Worm (Caenorhabditis elegans): ENCODE results near the gene C54D10.4.

- no peak for TF ChIP-seq hmg-4 (GFP tag; optimal IDR thresholded peaks at IDR 0.05)
- no peak for TF ChIP-seq tra-4 (tag; optimal IDR thresholded peaks at IDR 0.05)
- TF ChIP-seq F13C5.2 (tag; optimal IDR thresholded peaks at IDR 0.05): no peak
- no peak for TF ChIP-seq scrt-1 (GFP tag; IDR thresholded peaks at IDR 0.05)
- TF ChIP-seq ama-1 (optimal IDR thresholded peaks at IDR 0.05): no peak
These were observed 8.4 kb downstream of the C54D10.4 start for ce11 chrV:12412321-12412720.

Measured in whole organism, early embryonic.